Worm (Caenorhabditis elegans) whole organism, mixed stage, embryonic: ENCODE data around the gene T23F2.2.

Source experiments
- M03D4.4 ChIP-seq: sonication (generic microtip); optimal IDR thresholded peaks from 2 replicates; lab custom pipeline; 2017; ENCODE audit warnings: mild to moderate bottlenecking, missing genetic modification characterization, missing compliant biosample characterization
- bed-3 ChIP-seq: fragments of 200-800 bp; sonication (Bioruptor generic); optimal IDR thresholded peaks from 3 replicates; lab custom pipeline; 2018; ENCODE audit warnings: mild to moderate bottlenecking, missing genetic modification characterization, moderate library complexity, missing compliant biosample characterization
- blmp-1 ChIP-seq: fragments of 150-350 bp; optimal IDR thresholded peaks from 2 replicates; lab custom pipeline; 2014; ENCODE audit warnings: missing biosample characterization, missing genetic modification characterization
- ceh-39 ChIP-seq: fragments of 150-350 bp; optimal IDR thresholded peaks from 2 replicates; lab custom pipeline; 2014; ENCODE audit warnings: missing biosample characterization, missing genetic modification characterization
- ceh-43 ChIP-seq: fragments of 200-800 bp; sonication (Bioruptor generic); optimal IDR thresholded peaks from 2 replicates; lab custom pipeline; 2018; ENCODE audit warnings: mild to moderate bottlenecking, missing genetic modification characterization, moderate library complexity, missing compliant biosample characterization
- ceh-83 ChIP-seq: fragments of 200-800 bp; sonication (Bioruptor generic); optimal IDR thresholded peaks from 2 replicates; lab custom pipeline; 2018; ENCODE audit warnings: mild to moderate bottlenecking, missing genetic modification characterization, missing compliant biosample characterization
- ces-1 ChIP-seq: fragments of 150-350 bp; optimal IDR thresholded peaks from 2 replicates; lab custom pipeline; 2014; ENCODE audit warnings: missing biosample characterization, missing genetic modification reagents, missing genetic modification characterization
- cnd-1 ChIP-seq: fragments of 200-800 bp; sonication (Bioruptor generic); optimal IDR thresholded peaks from 2 replicates; lab custom pipeline; 2018; ENCODE audit warnings: mild to moderate bottlenecking, missing genetic modification characterization, missing compliant biosample characterization
- drap-1 ChIP-seq: fragments of 200-800 bp; sonication (Bioruptor generic); optimal IDR thresholded peaks from 3 replicates; lab custom pipeline; 2018; ENCODE audit warnings: mild to moderate bottlenecking, missing genetic modification characterization, missing compliant biosample characterization
- elt-3 ChIP-seq: fragments of 150-350 bp; optimal IDR thresholded peaks from 2 replicates; lab custom pipeline; 2014; ENCODE audit warnings: missing biosample characterization, missing genetic modification characterization
- flh-1 ChIP-seq: fragments of 200-800 bp; sonication (Bioruptor generic); optimal IDR thresholded peaks from 2 replicates; lab custom pipeline; 2018; ENCODE audit warnings: mild to moderate bottlenecking, missing genetic modification characterization, moderate library complexity, missing compliant biosample characterization
- ham-2 ChIP-seq: fragments of 200-800 bp; sonication (Bioruptor generic); optimal IDR thresholded peaks from 2 replicates; lab custom pipeline; 2018; ENCODE audit warnings: mild to moderate bottlenecking, missing genetic modification characterization, missing compliant biosample characterization
- hlh-1 ChIP-seq: fragments of 150-350 bp; optimal IDR thresholded peaks from 2 replicates; lab custom pipeline; 2014; ENCODE audit warnings: missing biosample characterization, missing genetic modification reagents, missing genetic modification characterization
- lin-13 ChIP-seq: fragments of 150-350 bp; optimal IDR thresholded peaks from 2 replicates; lab custom pipeline; 2014; ENCODE audit warnings: missing biosample characterization, missing genetic modification characterization
- lsy-2 ChIP-seq: fragments of 150-350 bp; optimal IDR thresholded peaks from 2 replicates; lab custom pipeline; 2014; ENCODE audit warnings: missing biosample characterization, missing genetic modification characterization
- mab-5 ChIP-seq: fragments of 150-350 bp; optimal IDR thresholded peaks from 2 replicates; lab custom pipeline; 2014; ENCODE audit warnings: missing biosample characterization, missing genetic modification characterization
- mls-2 ChIP-seq: sonication (generic microtip); optimal IDR thresholded peaks from 2 replicates; lab custom pipeline; 2016; ENCODE audit warnings: mild to moderate bottlenecking, missing genetic modification characterization, moderate library complexity, missing compliant biosample characterization
- nhr-2 ChIP-seq: fragments of 150-350 bp; optimal IDR thresholded peaks from 2 replicates; lab custom pipeline; 2014; ENCODE audit warnings: missing biosample characterization, missing genetic modification characterization
- nhr-237 ChIP-seq: fragments of 150-350 bp; optimal IDR thresholded peaks from 2 replicates; lab custom pipeline; 2014; ENCODE audit warnings: missing biosample characterization, missing genetic modification characterization
- nhr-28 ChIP-seq: fragments of 150-350 bp; optimal IDR thresholded peaks from 2 replicates; lab custom pipeline; 2014; ENCODE audit warnings: missing biosample characterization, missing genetic modification characterization
- nhr-76 ChIP-seq: sonication (generic microtip); optimal IDR thresholded peaks from 2 replicates; lab custom pipeline; 2017; ENCODE audit warnings: missing biosample characterization, missing genetic modification characterization
- pha-4 ChIP-seq: fragments of 150-350 bp; optimal IDR thresholded peaks from 2 replicates; lab custom pipeline; 2018; ENCODE audit warnings: missing biosample characterization, missing genetic modification reagents, missing genetic modification characterization
- sem-2 ChIP-seq: fragments of 200-800 bp; sonication (Bioruptor generic); optimal IDR thresholded peaks from 2 replicates; lab custom pipeline; 2018; ENCODE audit warnings: mild to moderate bottlenecking, missing genetic modification characterization, missing compliant biosample characterization
- snpc-4 ChIP-seq: fragments of 150-350 bp; optimal IDR thresholded peaks from 2 replicates; lab custom pipeline; 2014; ENCODE audit warnings: missing biosample characterization, missing genetic modification characterization
- sptf-1 ChIP-seq: sonication (generic microtip); optimal IDR thresholded peaks from 2 replicates; lab custom pipeline; 2017; ENCODE audit warnings: mild to moderate bottlenecking, missing genetic modification characterization, moderate library complexity, missing compliant biosample characterization
- tbx-8 ChIP-seq: fragments of 200-800 bp; sonication (Bioruptor generic); optimal IDR thresholded peaks from 2 replicates; lab custom pipeline; 2018; ENCODE audit warnings: mild to moderate bottlenecking, missing genetic modification characterization, moderate library complexity, missing compliant biosample characterization
- unc-120 ChIP-seq: sonication (generic microtip); optimal IDR thresholded peaks from 2 replicates; lab custom pipeline; 2017; ENCODE audit warnings: missing genetic modification characterization, missing compliant biosample characterization; ENCODE audit not compliant: poor library complexity, severe bottlenecking
- unc-39 ChIP-seq: fragments of 150-350 bp; optimal IDR thresholded peaks from 2 replicates; lab custom pipeline; 2014; ENCODE audit warnings: missing biosample characterization, missing genetic modification characterization
- unc-62 ChIP-seq: fragments of 150-350 bp; optimal IDR thresholded peaks from 2 replicates; lab custom pipeline; 2014; ENCODE audit warnings: missing biosample characterization, missing genetic modification reagents, missing genetic modification characterization
- zip-8 ChIP-seq: fragments of 150-350 bp; optimal IDR thresholded peaks from 2 replicates; lab custom pipeline; 2014; ENCODE audit warnings: missing biosample characterization, missing genetic modification characterization
- ztf-11 ChIP-seq: fragments of 150-350 bp; optimal IDR thresholded peaks from 2 replicates; lab custom pipeline; 2014; ENCODE audit warnings: missing biosample characterization, missing genetic modification characterization

Gene T23F2.2

DNA sequence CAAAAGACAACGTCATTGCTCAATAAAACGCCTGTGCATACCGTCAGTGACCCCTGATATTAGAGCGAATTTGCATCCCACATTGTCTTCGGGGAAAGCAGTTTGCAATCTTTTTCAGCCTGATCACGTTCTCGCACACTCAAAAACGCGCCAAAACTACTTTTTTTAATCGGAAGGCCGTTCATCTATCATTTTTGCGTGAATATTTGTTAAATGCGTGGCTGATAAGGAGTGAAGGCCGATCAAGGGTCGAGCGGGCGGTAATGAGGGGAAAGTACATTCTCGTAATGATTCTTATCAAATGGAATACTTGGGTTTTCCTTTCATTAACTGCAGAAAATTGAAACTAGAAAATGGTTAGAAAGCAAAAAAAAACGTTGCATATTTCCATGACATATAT is 19.2 kb upstream of the T23F2.2 start:
- no peak for TF ChIP-seq nhr-237 (tag; lab: Kevin White, UChicago)

DNA sequence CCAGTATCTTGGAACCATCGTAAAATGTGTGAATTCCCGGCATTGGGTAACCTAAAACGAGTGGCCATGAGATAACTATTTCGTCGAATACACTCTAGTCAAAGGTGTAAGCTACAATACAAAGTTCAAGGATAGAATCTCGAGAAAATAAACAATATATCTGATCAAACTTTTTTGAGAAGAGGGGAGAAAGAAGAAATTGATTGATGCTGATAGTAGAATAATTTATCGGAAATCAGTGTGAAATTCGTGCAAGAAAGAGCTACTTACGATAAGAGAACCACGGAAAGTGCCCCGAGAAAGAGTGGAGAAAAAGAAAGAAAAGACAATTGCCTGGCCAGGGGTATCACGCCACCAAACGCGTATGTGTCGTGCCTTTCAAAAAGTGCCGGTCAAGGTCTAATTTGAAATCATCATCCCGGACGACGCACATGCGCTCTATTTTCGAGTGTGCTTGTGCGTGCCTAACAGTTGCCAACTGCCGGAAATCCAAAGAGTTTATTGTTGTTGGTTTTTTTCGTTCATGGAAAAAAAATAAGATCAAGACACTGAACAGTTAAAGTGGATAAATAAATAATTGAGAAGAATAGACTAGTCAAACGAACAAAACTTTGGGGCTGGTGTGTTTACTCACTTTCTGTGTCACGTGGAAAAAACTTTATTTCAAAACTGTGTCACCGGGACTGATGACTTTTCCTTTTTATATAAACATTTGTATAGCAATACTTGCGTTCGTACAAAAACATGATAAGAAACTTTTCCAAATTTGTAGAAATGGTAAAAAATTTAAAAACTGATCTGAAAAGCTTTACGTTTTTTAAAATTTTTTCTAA is 17.9 kb upstream of the T23F2.2 start, which contains the start of gene mboa-3:
Gene mboa-3 (minus strand): TSS at position 51 of the 833 bp plus-strand sequence.
- TF ChIP-seq nhr-28 (tag; lab: Kevin White, UChicago), result no peak
- no peak for TF ChIP-seq blmp-1
- TF ChIP-seq zip-8 (tag; lab: Kevin White, UChicago), result no peak
- no peak for TF ChIP-seq pha-4 (tag; lab: Kevin White, UChicago)
- no peak for TF ChIP-seq cnd-1 (tag; lab: Kevin White, UChicago)
- TF ChIP-seq ces-1 (GFP tag; lab: Kevin White, UChicago), result no peak
- no peak for TF ChIP-seq ham-2 (GFP tag; lab: Kevin White, UChicago)
- no peak for TF ChIP-seq elt-3 (tag; lab: Kevin White, UChicago)
- no peak for TF ChIP-seq snpc-4 (tag; lab: Kevin White, UChicago)
- no peak for TF ChIP-seq unc-62 (GFP tag; lab: Kevin White, UChicago)
- TF ChIP-seq sem-2 (GFP tag; lab: Kevin White, UChicago), result no peak
- no peak for TF ChIP-seq unc-120
- TF ChIP-seq mab-5 (tag; lab: Kevin White, UChicago), result no peak
- no peak for TF ChIP-seq lsy-2 (tag; lab: Kevin White, UChicago)
- TF ChIP-seq ceh-39 (tag; lab: Kevin White, UChicago), result no peak

DNA sequence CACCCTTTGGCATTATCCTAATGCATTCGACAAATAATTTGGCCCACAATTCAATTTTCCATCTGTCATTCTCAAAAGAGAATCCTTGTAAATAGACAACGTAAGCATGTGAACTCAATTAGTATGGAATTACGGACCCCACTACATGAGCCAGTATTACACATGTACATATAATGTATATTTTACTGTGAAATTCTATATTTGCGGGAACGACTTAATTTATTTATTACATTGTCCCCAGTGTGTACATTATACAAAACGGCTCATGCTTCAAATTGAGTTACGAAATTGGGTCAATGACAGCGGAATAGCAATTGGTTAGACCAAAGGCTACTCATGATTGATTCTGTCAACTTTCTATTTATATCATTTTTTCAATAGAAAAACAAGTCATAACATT is 14.5 kb upstream of the T23F2.2 start:
- TF ChIP-seq ces-1 (GFP tag; lab: Kevin White, UChicago) (peak; percentile 99), tbx-8 (GFP tag; lab: Kevin White, UChicago) (no peak), sptf-1 (tag; lab: Kevin White, UChicago) (no peak)

ce11 chrX:5518352-5518751 is 13.3 kb upstream of the T23F2.2 start:
- TF ChIP-seq mls-2 (tag; lab: Kevin White, UChicago) (peak; percentile 56), cnd-1 (tag; lab: Kevin White, UChicago) (peak; percentile 42), nhr-2 (tag; lab: Kevin White, UChicago) (peak; percentile 62), pha-4 (tag; lab: Kevin White, UChicago) (no peak), drap-1 (peak; percentile 2)

ce11 chrX:5517844-5518243 is 12.8 kb upstream of the T23F2.2 start:
- TF ChIP-seq unc-62 (GFP tag; lab: Kevin White, UChicago) (no peak), lin-13 (tag; lab: Kevin White, UChicago) (no peak), cnd-1 (tag; lab: Kevin White, UChicago) (no peak), blmp-1 (no peak), flh-1 (GFP tag; lab: Kevin White, UChicago) (no peak), zip-8 (tag; lab: Kevin White, UChicago) (no peak), ceh-83 (GFP tag; lab: Kevin White, UChicago) (no peak), ceh-39 (tag; lab: Kevin White, UChicago) (no peak), ceh-43 (no peak), hlh-1 (tag; lab: Kevin White, UChicago) (no peak), elt-3 (tag; lab: Kevin White, UChicago) (no peak), ztf-11 (tag; lab: Kevin White, UChicago) (no peak), bed-3 (GFP tag; lab: Kevin White, UChicago) (no peak), sem-2 (GFP tag; lab: Kevin White, UChicago) (no peak), unc-120 (no peak), nhr-237 (tag; lab: Kevin White, UChicago) (no peak), pha-4 (tag; lab: Kevin White, UChicago) (no peak), nhr-76 (tag; lab: Kevin White, UChicago) (no peak), drap-1 (no peak)

DNA sequence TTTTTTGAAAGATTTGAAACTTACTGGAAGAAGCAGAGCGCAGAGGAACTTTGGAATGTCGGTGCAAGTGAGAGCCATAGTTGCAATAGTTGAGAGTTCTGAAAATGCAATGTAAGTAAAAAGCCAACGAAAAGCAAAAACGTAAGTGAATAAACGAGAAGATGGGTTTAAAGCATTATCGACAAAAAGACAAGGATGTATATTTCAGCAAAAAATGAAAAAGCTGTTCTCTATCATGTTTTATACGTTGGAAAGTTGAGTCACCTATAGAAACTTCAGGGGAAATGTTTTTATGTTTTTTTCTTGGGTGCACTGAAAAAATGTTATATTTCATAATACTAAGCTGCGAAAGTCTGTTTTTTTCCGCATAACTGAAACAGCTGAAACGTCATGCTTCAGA is 12.0 kb upstream of the T23F2.2 start, which contains the start of gene T23F2.5:
Gene T23F2.5 (minus strand): TSS at position 101 of the 400 bp plus-strand sequence.
- TF ChIP-seq ceh-83 (GFP tag; lab: Kevin White, UChicago), result no peak
- no peak for TF ChIP-seq M03D4.4 (tag; lab: Kevin White, UChicago)
- TF ChIP-seq unc-62 (GFP tag; lab: Kevin White, UChicago), result no peak
- TF ChIP-seq mls-2 (tag; lab: Kevin White, UChicago), result no peak
- no peak for TF ChIP-seq drap-1
- TF ChIP-seq ztf-11 (tag; lab: Kevin White, UChicago), result no peak
- TF ChIP-seq flh-1 (GFP tag; lab: Kevin White, UChicago), result no peak
- no peak for TF ChIP-seq ham-2 (GFP tag; lab: Kevin White, UChicago)
- no peak for TF ChIP-seq cnd-1 (tag; lab: Kevin White, UChicago)
- no peak for TF ChIP-seq ceh-39 (tag; lab: Kevin White, UChicago)
- TF ChIP-seq pha-4 (tag; lab: Kevin White, UChicago), result no peak
- TF ChIP-seq zip-8 (tag; lab: Kevin White, UChicago), result no peak
- no peak for TF ChIP-seq unc-39 (tag; lab: Kevin White, UChicago)
- TF ChIP-seq nhr-28 (tag; lab: Kevin White, UChicago), result no peak
